Worm (Caenorhabditis elegans): ENCODE results near the gene F58E6.13.

F58E6.13 gene

DNA sequence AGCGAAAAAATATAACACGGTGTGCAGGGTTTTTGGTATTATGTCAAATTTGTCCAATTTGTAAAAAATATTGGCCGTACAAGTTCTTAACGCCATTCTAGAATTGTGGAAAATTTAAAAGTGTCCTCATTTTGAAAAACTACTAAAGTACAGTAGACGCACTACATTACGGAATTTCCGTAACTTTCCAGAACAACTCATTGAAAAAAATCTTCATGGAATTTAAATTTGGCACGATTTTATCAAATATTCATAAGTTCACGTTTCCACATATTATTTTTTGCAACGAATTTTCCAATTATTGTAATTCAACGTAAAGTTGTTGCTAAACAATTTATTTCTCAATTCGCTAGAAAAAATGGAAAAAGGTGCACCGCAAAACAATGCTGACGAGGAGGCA, 30.1 kb upstream of the F58E6.13 start, which contains the start of gene F40F9.3:
TSS of gene F40F9.3 (plus strand) at position 301 of the 400 bp plus-strand sequence.
- TF ChIP-seq ahr-1 (tag; optimal IDR thresholded peaks at IDR 0.05) (no peak), madf-2 (tag; optimal IDR thresholded peaks at IDR 0.05) (no peak), tbx-7 (tag; optimal IDR thresholded peaks at IDR 0.05) (no peak), F13H6.1 (tag; optimal IDR thresholded peaks at IDR 0.05) (no peak), nhr-232 (tag; optimal IDR thresholded peaks at IDR 0.05) (no peak), tbx-2 (tag; optimal IDR thresholded peaks at IDR 0.05) (no peak), hlh-6 (tag; optimal IDR thresholded peaks at IDR 0.05) (no peak), unc-86 (tag; optimal IDR thresholded peaks at IDR 0.05) (no peak), ceh-6 (GFP tag; optimal IDR thresholded peaks at IDR 0.05) (no peak)

- no peak for TF ChIP-seq npax-4 (tag; optimal IDR thresholded peaks at IDR 0.05)
Measured at ce11 chrV:9716397-9716796, 28.6 kb upstream of the F58E6.13 start, which contains the start of gene str-188. TSS of gene str-188 (plus strand) at chrV:9716697.

DNA sequence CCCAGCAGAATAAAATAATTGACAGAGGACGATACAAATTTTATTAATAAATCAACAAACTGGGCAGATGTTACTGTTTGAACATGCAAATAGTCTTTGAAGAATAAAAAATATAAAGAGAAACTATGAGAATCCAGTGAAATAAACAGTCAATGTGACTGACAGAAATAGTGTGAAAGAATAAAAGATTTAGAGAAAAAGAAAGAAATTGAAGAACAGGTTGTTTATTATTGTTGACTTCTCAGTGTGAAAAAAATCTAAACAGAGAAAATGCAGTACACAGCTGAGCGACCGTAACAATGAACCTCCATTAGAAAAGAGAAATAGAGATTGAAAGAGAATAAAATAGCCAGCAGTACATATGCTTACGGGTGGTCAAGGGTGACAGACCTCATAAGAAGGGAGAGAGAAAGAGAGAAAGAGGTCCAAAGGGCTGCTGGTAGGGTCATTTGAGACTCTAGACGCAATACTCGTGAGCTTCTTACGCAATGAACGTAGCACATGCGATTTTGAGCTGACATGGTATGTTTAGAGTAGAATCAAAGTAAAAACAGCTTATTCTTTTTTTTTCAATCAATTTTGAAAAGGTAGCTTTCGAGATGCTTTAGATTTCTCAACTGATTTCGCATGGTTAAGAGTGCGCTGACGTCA, 20.9 kb upstream of the F58E6.13 start, which contains the start of gene slcr-46.3:
TSS of gene slcr-46.3 (minus strand) at position 86 of the 651 bp plus-strand sequence.
- TF ChIP-seq Y22D7AL.16 (tag; optimal IDR thresholded peaks at IDR 0.05) (no peak), lim-6 (tag; optimal IDR thresholded peaks at IDR 0.05) (no peak), tbx-2 (tag; optimal IDR thresholded peaks at IDR 0.05) (peak; percentile 12), hlh-30 (tag; optimal IDR thresholded peaks at IDR 0.05; ENCODE audit: insufficient read depth) (peak; percentile 27), pax-1 (tag; optimal IDR thresholded peaks at IDR 0.05) (peak; percentile 77), ref-2 (tag; optimal IDR thresholded peaks at IDR 0.05) (peak; percentile 36), ceh-34 (tag; optimal IDR thresholded peaks at IDR 0.05) (peak; percentile 50), fax-1 (tag; optimal IDR thresholded peaks at IDR 0.05) (no peak), lin-11 (tag; optimal IDR thresholded peaks at IDR 0.05) (no peak), nfya-1 (tag; optimal IDR thresholded peaks at IDR 0.05) (peak; percentile 13)

DNA sequence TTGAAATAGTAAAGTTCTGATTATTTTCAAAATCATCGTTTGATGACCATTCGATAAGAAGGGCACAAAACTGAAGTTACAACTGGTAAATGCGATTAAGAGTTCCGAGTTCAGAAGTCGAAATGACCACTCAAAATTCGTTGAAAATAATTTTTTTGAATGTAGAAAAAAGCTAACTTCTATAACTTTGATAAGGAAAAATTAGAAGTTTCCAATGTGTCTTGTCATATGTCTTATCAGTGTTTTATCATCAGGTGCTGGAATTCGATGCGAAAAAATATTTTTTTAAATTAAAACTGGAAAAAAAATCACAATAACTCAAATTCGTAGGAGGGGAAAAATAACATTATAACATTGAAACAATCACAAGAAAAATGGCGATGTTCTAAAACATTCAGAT, 19.3 kb upstream of the F58E6.13 start:
- TF ChIP-seq ahr-1 (tag; optimal IDR thresholded peaks at IDR 0.05) (no peak), sox-4 (tag; optimal IDR thresholded peaks at IDR 0.05) (no peak), ceh-2 (tag; optimal IDR thresholded peaks at IDR 0.05) (no peak), sdc-2 (tag; optimal IDR thresholded peaks at IDR 0.05) (no peak), hlh-15 (tag; optimal IDR thresholded peaks at IDR 0.05) (no peak), K09A11.1 (tag; optimal IDR thresholded peaks at IDR 0.05; ENCODE audit: insufficient read depth) (no peak), nfya-1 (tag; optimal IDR thresholded peaks at IDR 0.05) (no peak), pha-4 (tag; optimal IDR thresholded peaks at IDR 0.05) (no peak), rnt-1 (tag; optimal IDR thresholded peaks at IDR 0.05) (no peak), nhr-232 (tag; optimal IDR thresholded peaks at IDR 0.05) (no peak), hlh-6 (tag; optimal IDR thresholded peaks at IDR 0.05) (no peak), madf-2 (tag; optimal IDR thresholded peaks at IDR 0.05) (no peak), T23F11.4 (GFP tag; optimal IDR thresholded peaks at IDR 0.05) (no peak), elt-4 (tag; optimal IDR thresholded peaks at IDR 0.05) (no peak)

ce11 chrV:9729462-9730162, 15.4 kb upstream of the F58E6.13 start, which contains the start of the genes aagr-3 and drap-1:
TSS of gene aagr-3 (minus strand) at chrV:9729512.
TSS of gene drap-1 (plus strand) at chrV:9730106.
- TF ChIP-seq nfya-1 (tag; optimal IDR thresholded peaks at IDR 0.05) (peak; percentile 45), ceh-31 (tag; optimal IDR thresholded peaks at IDR 0.05) (peak; percentile 2), K02D7.2 (tag; optimal IDR thresholded peaks at IDR 0.05) (no peak), elt-2 (tag; optimal IDR thresholded peaks at IDR 0.05) (peak; percentile 14)
